Worm (Caenorhabditis elegans): Measurements from ENCODE around the gene klp-20.

DNA sequence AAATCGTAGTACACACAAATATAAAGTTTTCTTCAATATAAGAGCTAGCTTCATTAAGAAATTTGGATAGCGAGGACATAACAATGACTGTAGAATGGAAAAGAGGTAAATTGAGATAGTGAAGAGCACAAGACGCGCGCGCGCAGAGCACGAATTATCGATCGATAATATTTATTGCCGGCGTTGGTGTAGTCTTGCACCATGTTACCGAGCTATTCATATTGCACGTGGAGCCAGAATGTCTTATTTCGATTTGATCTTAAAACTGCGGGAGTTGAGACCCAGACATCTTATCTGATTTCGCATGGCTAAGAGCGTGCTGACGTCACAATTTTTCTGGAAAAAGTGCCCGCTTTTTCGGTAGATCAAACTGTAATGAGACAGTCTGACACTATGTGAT is 40.3 kb upstream of the klp-20 start, which contains the start of gene F40G9.18:
- TF ChIP-seq lin-39 (tag; optimal IDR thresholded peaks at IDR 0.05) (no peak), lin-11 (tag; optimal IDR thresholded peaks at IDR 0.05) (no peak), ceh-82 (tag; optimal IDR thresholded peaks at IDR 0.05) (no peak), ZK546.5 (tag; optimal IDR thresholded peaks at IDR 0.05) (no peak), zag-1 (tag; optimal IDR thresholded peaks at IDR 0.05) (no peak), F13H6.1 (tag; optimal IDR thresholded peaks at IDR 0.05) (no peak), mdl-1 (tag; optimal IDR thresholded peaks at IDR 0.05) (no peak), unc-39 (tag; optimal IDR thresholded peaks at IDR 0.05) (no peak), nhr-129 (tag; optimal IDR thresholded peaks at IDR 0.05) (no peak), fos-1 (tag; optimal IDR thresholded peaks at IDR 0.05) (no peak), peb-1 (tag; optimal IDR thresholded peaks at IDR 0.05) (no peak)
